Worm (Caenorhabditis elegans) whole organism, L3 larva: Measurements from ENCODE around the gene Y7A5A.2.

ENCODE experiments used
- egl-5 ChIP-seq: fragments of 150-350 bp; optimal IDR thresholded peaks from 2 replicates; lab custom pipeline; 2017; ENCODE audit warnings: missing biosample characterization, missing genetic modification reagents, missing genetic modification characterization, inconsistent platforms
- jun-1 ChIP-seq: fragments of 150-350 bp; optimal IDR thresholded peaks from 2 replicates; lab custom pipeline; 2014; ENCODE audit warnings: missing biosample characterization, missing genetic modification reagents, missing genetic modification characterization
- nhr-12 ChIP-seq: fragments of 150-350 bp; optimal IDR thresholded peaks from 2 replicates; lab custom pipeline; 2014; ENCODE audit warnings: missing biosample characterization, missing genetic modification characterization
- nhr-23 ChIP-seq: fragments of 150-350 bp; optimal IDR thresholded peaks from 2 replicates; lab custom pipeline; 2014; ENCODE audit warnings: missing biosample characterization, missing genetic modification reagents, missing genetic modification characterization
- zag-1 ChIP-seq: fragments of 150-350 bp; optimal IDR thresholded peaks from 2 replicates; lab custom pipeline; 2014; ENCODE audit warnings: missing biosample characterization, missing genetic modification characterization

- no peak for TF ChIP-seq nhr-12 (tag; lab: Kevin White, UChicago)
- TF ChIP-seq zag-1 (tag; lab: Kevin White, UChicago): no peak
- TF ChIP-seq nhr-23 (tag; lab: Kevin White, UChicago): no peak
- no peak for TF ChIP-seq jun-1 (tag; lab: Kevin White, UChicago)
- TF ChIP-seq egl-5: no peak
Measured at ce11 chrX:15794977-15795376, 22.4 kb upstream of the Y7A5A.2 start, which contains the start of gene Y7A5A.10.
